Fruit fly (Drosophila melanogaster): Measurements from ENCODE around the gene ppk30.

ppk30 gene

DNA sequence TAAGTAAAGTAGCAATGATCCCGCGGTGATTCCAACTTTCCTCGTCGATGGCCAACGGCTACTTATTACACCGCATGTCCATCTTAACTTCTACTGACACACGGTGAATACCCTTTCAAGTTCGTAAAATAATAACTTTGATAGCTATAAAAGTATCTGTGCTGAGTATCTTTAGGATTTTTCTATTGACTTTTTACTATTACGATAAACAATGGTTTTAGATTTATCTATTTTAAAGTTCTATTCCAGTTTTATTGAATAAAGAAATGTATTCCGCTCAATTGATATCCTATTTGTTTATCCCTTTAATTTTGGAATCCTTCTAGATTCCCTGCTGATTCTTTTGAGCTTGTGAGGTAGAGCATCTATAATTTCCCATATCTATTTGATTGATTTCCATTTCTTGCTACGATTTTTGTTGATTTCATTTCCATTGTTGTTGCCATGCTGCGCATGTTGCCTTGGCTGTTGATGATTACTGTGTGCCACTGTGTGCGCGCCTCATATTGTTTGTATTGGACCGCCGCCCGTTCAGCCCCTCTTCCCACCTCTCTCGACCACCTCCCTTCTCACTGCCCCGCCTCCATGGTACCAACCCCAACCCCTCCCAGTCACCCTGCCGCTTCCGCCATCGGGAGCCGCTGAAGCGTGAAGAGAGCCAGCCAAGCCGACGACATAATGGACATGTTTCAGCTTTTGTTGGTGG is 21.0 kb downstream of the ppk30 start:
- TF ChIP-seq Vsx2 (GFP tag; optimal IDR thresholded peaks at IDR 0.05; ENCODE audit: partially characterized antibody): no peak
- no peak for TF ChIP-seq sage (GFP tag; optimal IDR thresholded peaks at IDR 0.05)
- TF ChIP-seq CG32264 (GFP tag; optimal IDR thresholded peaks at IDR 0.05): no peak
- TF ChIP-seq h (GFP tag; optimal IDR thresholded peaks at IDR 0.05): no peak
- no peak for TF ChIP-seq tai (GFP tag; optimal IDR thresholded peaks at IDR 0.05)
- no peak for TF ChIP-seq GATAd (GFP tag; optimal IDR thresholded peaks at IDR 0.05)
- TF ChIP-seq dmrt93B (GFP tag; optimal IDR thresholded peaks at IDR 0.05): no peak

DNA sequence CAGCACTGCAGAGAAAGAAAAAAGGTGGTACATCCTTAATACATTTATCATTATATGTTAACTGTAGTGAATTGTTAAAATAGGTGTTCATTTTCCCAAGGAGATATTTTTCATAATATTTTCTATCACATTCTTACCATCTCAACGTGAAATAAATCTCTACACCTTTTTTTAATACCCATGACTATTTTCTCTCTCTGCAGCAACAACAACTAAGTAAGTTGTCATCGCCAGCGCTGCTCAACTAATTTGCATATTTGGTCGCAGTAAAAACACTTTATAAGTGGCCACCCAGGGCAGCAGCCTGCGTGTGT is 21.5 kb downstream of the ppk30 start:
- no peak for TF ChIP-seq woc (GFP tag; optimal IDR thresholded peaks at IDR 0.05)
- no peak for TF ChIP-seq brk (GFP tag; optimal IDR thresholded peaks at IDR 0.05)
- no peak for TF ChIP-seq CG9705 (GFP tag; optimal IDR thresholded peaks at IDR 0.05)
- no peak for TF ChIP-seq Myc (optimal IDR thresholded peaks at IDR 0.05)
- peak; percentile 22 for TF ChIP-seq fru (GFP tag; optimal IDR thresholded peaks at IDR 0.05)
- no peak for TF ChIP-seq Mio (GFP tag; optimal IDR thresholded peaks at IDR 0.05)
- TF ChIP-seq Hr78 (GFP tag; optimal IDR thresholded peaks at IDR 0.05): no peak
- TF ChIP-seq pan (optimal IDR thresholded peaks at IDR 0.05): no peak
- TF ChIP-seq usp (GFP tag; optimal IDR thresholded peaks at IDR 0.05): no peak
- peak; percentile 11 for TF ChIP-seq h (GFP tag; optimal IDR thresholded peaks at IDR 0.05)
- TF ChIP-seq psq (GFP tag; optimal IDR thresholded peaks at IDR 0.05): no peak
- TF ChIP-seq Dfd (GFP tag; optimal IDR thresholded peaks at IDR 0.05): no peak
- TF ChIP-seq Jra (GFP tag; optimal IDR thresholded peaks at IDR 0.05): no peak
- no peak for TF ChIP-seq Dif (GFP tag; optimal IDR thresholded peaks at IDR 0.05; ENCODE audit: partially characterized antibody)
- peak; percentile 30 for TF ChIP-seq HLH106 (tag; optimal IDR thresholded peaks at IDR 0.05)
- no peak for TF ChIP-seq Hr83 (GFP tag; optimal IDR thresholded peaks at IDR 0.05; ENCODE audit: poor library complexity, severe bottlenecking)
- peak; percentile 18 for TF ChIP-seq ey (GFP tag; optimal IDR thresholded peaks at IDR 0.05)
- peak in 1 of 2 experiments; percentile 26 for TF ChIP-seq foxo (GFP tag; optimal IDR thresholded peaks at IDR 0.05)
- peak; percentile 23 for TF ChIP-seq rgr (GFP tag; optimal IDR thresholded peaks at IDR 0.05)
- TF ChIP-seq OdsH (GFP tag; optimal IDR thresholded peaks at IDR 0.05): no peak
- peak; percentile 30 for TF ChIP-seq sv (GFP tag; optimal IDR thresholded peaks at IDR 0.05)
- no peak for TF ChIP-seq Rel (GFP tag; optimal IDR thresholded peaks at IDR 0.05)
- no peak for TF ChIP-seq Rel (tag; optimal IDR thresholded peaks at IDR 0.05)

DNA sequence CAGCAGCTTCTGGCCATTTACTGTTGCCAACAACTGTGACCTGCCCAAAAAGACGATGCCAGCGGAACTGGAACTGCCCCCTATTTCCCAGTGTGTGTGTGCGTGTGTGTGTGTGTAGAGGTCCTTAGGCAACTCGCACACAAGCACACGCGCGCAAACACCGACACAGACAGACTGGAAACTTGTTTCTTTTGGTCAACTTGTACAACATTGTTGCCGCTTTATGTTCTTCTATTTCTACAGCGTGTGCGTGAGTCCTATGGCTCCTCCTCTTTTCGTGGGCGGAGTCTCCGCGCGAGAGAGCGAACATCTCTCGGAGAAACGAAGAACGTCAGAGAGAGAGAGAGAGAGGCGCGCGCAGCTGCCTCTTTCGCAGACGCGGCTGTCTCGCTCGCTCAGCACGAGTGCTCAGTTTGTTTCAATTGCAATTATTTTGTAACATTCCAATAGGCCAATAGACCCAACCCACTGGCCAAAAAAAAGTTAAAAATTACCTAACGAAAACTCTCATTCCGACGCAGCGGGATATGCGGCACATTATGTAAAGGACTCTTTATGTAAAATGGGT is 22.1 kb downstream of the ppk30 start:
- TF ChIP-seq Dif (GFP tag; optimal IDR thresholded peaks at IDR 0.05; ENCODE audit: partially characterized antibody) (peak; percentile 89), Vsx2 (GFP tag; optimal IDR thresholded peaks at IDR 0.05; ENCODE audit: partially characterized antibody) (peak; percentile 57), brk (GFP tag; optimal IDR thresholded peaks at IDR 0.05) (no peak), dl (GFP tag; optimal IDR thresholded peaks at IDR 0.05; ENCODE audit: insufficient read depth in 1 of 2, partially characterized antibody in 2 of 2) (peak; percentile 80 to 89)

DNA sequence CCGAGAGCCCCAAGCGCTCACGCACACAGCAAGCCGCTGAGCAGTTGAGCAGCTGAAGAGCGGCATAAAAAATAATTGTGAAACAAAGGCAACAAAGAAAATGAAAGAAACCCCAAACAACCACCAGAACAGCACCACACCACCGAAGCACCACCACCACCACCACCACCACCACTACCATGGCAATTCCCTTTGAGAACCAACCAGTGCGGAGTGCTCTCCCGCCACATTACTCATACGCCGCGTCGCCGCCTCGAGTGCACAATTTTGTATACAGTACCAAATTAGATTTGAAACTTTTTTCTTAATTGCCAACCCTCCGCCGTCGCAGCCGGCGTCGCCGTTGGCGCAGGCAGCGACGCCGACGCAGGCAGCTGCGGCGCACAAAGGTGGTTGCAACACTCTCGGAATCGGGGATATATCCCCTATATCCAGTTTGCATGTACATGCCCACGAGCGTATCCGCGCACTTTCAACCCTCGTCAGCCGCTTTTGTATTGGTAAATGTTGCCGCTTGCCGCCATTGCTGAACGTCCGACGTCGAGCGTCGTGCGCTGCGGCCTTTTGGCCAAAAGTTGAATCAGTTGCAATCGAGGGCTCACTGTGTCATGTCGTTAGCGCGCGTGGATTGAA is 23.2 kb downstream of the ppk30 start, which contains the start of gene dmrt99B:
Gene dmrt99B (plus strand): TSS at position 583 of the 633 bp plus-strand sequence.
- TF ChIP-seq Sp1 (GFP tag; optimal IDR thresholded peaks at IDR 0.05) (no peak), Dfd (GFP tag; optimal IDR thresholded peaks at IDR 0.05) (peak; percentile 23)

DNA sequence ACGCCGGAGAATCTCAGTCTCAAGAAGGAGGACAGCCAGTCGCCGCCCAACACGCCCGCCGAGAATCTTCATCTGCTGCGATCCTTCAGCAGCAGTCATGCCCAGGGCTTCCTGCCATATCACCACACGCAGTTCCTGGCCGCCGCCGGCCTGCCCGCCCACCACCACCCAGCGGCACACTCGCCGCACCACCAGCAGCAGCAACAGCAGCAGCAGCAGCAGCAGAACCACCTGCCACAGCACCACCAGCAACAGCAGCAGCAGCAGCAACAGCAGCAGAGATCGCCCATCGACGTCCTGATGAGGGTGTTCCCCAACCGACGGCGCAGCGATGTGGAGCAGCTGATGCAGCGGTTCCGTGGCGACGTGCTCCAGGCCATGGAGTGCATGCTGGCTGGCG is 26.8 kb downstream of the ppk30 start:
- TF ChIP-seq Dfd (GFP tag; optimal IDR thresholded peaks at IDR 0.05): peak; percentile 94
- TF ChIP-seq h (GFP tag; optimal IDR thresholded peaks at IDR 0.05): no peak
- TF ChIP-seq foxo (GFP tag; optimal IDR thresholded peaks at IDR 0.05): no peak
